Fruit fly (Drosophila melanogaster) whole organism, embryonic: ENCODE data around the gene Slh.

Experiments used
- ATbp ChIP-seq: fragments of 200-800 bp; sonication (Bioruptor generic); optimal IDR thresholded peaks from 2 replicates; lab custom pipeline; 2017; ENCODE audit warnings: missing biosample characterization, mild to moderate bottlenecking, missing genetic modification characterization, missing genetic modification reagents
- Abd-B ChIP-seq: fragments of 200-800 bp; sonication (Bioruptor generic); optimal IDR thresholded peaks from 2 replicates; lab custom pipeline; 2018; ENCODE audit warnings: missing biosample characterization, mild to moderate bottlenecking, missing genetic modification characterization, moderate library complexity
- Adf1 ChIP-seq: fragments of 200-800 bp; sonication (Bioruptor generic); IDR thresholded peaks from 2 replicates; pipeline ENCODE4 v1.3.6; 2022; ENCODE audit warnings: missing biosample characterization, missing genetic modification characterization
- CG10147 ChIP-seq: fragments of 200-800 bp; sonication (Bioruptor generic); optimal IDR thresholded peaks from 2 replicates; lab custom pipeline; 2019; ENCODE audit warnings: missing biosample characterization, mild to moderate bottlenecking, missing genetic modification characterization, moderate library complexity
- CG10979 ChIP-seq: fragments of 200-800 bp; sonication (Bioruptor generic); optimal IDR thresholded peaks from 2 replicates; lab custom pipeline; 2018; ENCODE audit warnings: missing biosample characterization, mild to moderate bottlenecking, missing genetic modification characterization, moderate library complexity
- CG1233 ChIP-seq: fragments of 200-800 bp; sonication (Bioruptor generic); optimal IDR thresholded peaks from 4 replicates; lab custom pipeline; 2018; ENCODE audit warnings: missing biosample characterization, mild to moderate bottlenecking, missing genetic modification characterization
- CG12769 ChIP-seq: fragments of 200-800 bp; sonication (Bioruptor generic); optimal IDR thresholded peaks from 2 replicates; lab custom pipeline; 2019; ENCODE audit warnings: missing biosample characterization, mild to moderate bottlenecking, missing genetic modification characterization, moderate library complexity
- CG13775 ChIP-seq: fragments of 200-800 bp; sonication (Bioruptor generic); optimal IDR thresholded peaks from 3 replicates; lab custom pipeline; 2017; ENCODE audit warnings: missing biosample characterization, mild to moderate bottlenecking, missing genetic modification characterization
- CG14710 ChIP-seq: fragments of 200-800 bp; sonication (Bioruptor generic); optimal IDR thresholded peaks from 3 replicates; lab custom pipeline; 2019; ENCODE audit warnings: missing biosample characterization, mild to moderate bottlenecking, missing genetic modification characterization, moderate library complexity
- CG1603 ChIP-seq: fragments of 200-800 bp; sonication (Bioruptor generic); optimal IDR thresholded peaks from 2 replicates; lab custom pipeline; 2019; ENCODE audit warnings: missing biosample characterization, mild to moderate bottlenecking, missing genetic modification characterization, moderate library complexity
- CG17186 ChIP-seq: fragments of 200-800 bp; sonication (Bioruptor generic); optimal IDR thresholded peaks from 3 replicates; lab custom pipeline; 2017; ENCODE audit warnings: missing biosample characterization, missing genetic modification reagents, missing genetic modification characterization
- CG17385 ChIP-seq: fragments of 200-800 bp; sonication (Bioruptor generic); optimal IDR thresholded peaks from 3 replicates; lab custom pipeline; 2018; ENCODE audit warnings: missing biosample characterization, mild to moderate bottlenecking, missing genetic modification characterization
- CG17802 ChIP-seq: fragments of 200-800 bp; sonication (Bioruptor generic); optimal IDR thresholded peaks from 2 replicates; lab custom pipeline; 2018; ENCODE audit warnings: missing biosample characterization, mild to moderate bottlenecking, missing genetic modification characterization, moderate library complexity
- CG18262 ChIP-seq: fragments of 200-800 bp; optimal IDR thresholded peaks from 3 replicates; lab custom pipeline; 2019; ENCODE audit warnings: missing biosample characterization, mild to moderate bottlenecking, missing genetic modification characterization, moderate library complexity
- CG2202 ChIP-seq: fragments of 200-800 bp; sonication (Bioruptor generic); optimal IDR thresholded peaks from 2 replicates; lab custom pipeline; 2018; ENCODE audit warnings: missing biosample characterization, mild to moderate bottlenecking, missing genetic modification characterization
- CG30020 ChIP-seq: fragments of 200-800 bp; optimal IDR thresholded peaks from 2 replicates; lab custom pipeline; 2019; ENCODE audit warnings: missing biosample characterization, mild to moderate bottlenecking, missing genetic modification characterization, moderate library complexity
- CG3838 ChIP-seq: fragments of 200-800 bp; sonication (Bioruptor generic); optimal IDR thresholded peaks from 3 replicates; lab custom pipeline; 2016; ENCODE audit warnings: missing biosample characterization, missing genetic modification characterization
- CG3847 ChIP-seq: fragments of 200-800 bp; sonication (Bioruptor generic); IDR thresholded peaks from 2 replicates; pipeline ENCODE4 v1.3.6; 2022; ENCODE audit warnings: missing biosample characterization, missing genetic modification characterization
- CG6689 ChIP-seq: fragments of 200-800 bp; sonication (Bioruptor generic); IDR thresholded peaks from 2 replicates; pipeline ENCODE4 v1.3.6; 2022; ENCODE audit warnings: missing biosample characterization, missing genetic modification characterization
- CG7839 ChIP-seq: fragments of 200-800 bp; sonication (Bioruptor generic); optimal IDR thresholded peaks from 3 replicates; lab custom pipeline; 2018; ENCODE audit warnings: missing biosample characterization, mild to moderate bottlenecking, missing genetic modification characterization, moderate library complexity
- CG8388 ChIP-seq: fragments of 200-800 bp; sonication (Bioruptor generic); optimal IDR thresholded peaks from 2 replicates; lab custom pipeline; 2019; ENCODE audit warnings: missing biosample characterization, mild to moderate bottlenecking, missing genetic modification characterization, moderate library complexity
- CG9727 ChIP-seq: fragments of 200-800 bp; sonication (Bioruptor generic); optimal IDR thresholded peaks from 3 replicates; lab custom pipeline; 2017; ENCODE audit warnings: missing biosample characterization, mild to moderate bottlenecking, missing genetic modification characterization
- D ChIP-seq, 2 experiments: fragments of 200-800 bp in 1 of 2; fragments of >200 bp in 1 of 2; sonication (Bioruptor generic) in 1 of 2; optimal IDR thresholded peaks; 2 replicates in 1 of 2; 3 replicates in 1 of 2; lab custom pipeline; 2017; ENCODE audit warnings: mild to moderate bottlenecking in 1 of 2, missing biosample characterization in 1 of 2, missing genetic modification characterization in 1 of 2, missing genetic modification reagents in 1 of 2
- Dbx ChIP-seq: fragments of 200-800 bp; sonication (Bioruptor generic); IDR thresholded peaks from 3 replicates; pipeline ENCODE4 v1.3.6; 2022; ENCODE audit warnings: missing biosample characterization, missing genetic modification characterization
- Dfd ChIP-seq, 2 experiments: fragments of >200 bp; optimal IDR thresholded peaks; 2 replicates each; lab custom pipeline; 2017; ENCODE audit warnings: missing biosample characterization in 2 of 2, missing genetic modification characterization in 2 of 2
- Ets65A ChIP-seq: fragments of 200-800 bp; sonication (Bioruptor generic); peaks from one replicate; lab custom pipeline; 2016; ENCODE audit warnings: missing biosample characterization, missing genetic modification characterization
- MBD-R2 ChIP-seq: fragments of 200-800 bp; sonication (Bioruptor generic); IDR thresholded peaks from 2 replicates; pipeline ENCODE4 v1.3.6; 2022; ENCODE audit warnings: missing biosample characterization, missing genetic modification characterization
- NK7.1 ChIP-seq: fragments of 200-800 bp; sonication (Bioruptor generic); optimal IDR thresholded peaks from 3 replicates; lab custom pipeline; 2016; ENCODE audit warnings: missing biosample characterization, missing genetic modification characterization
- Sox102F ChIP-seq: fragments of 200-800 bp; sonication (Bioruptor generic); optimal IDR thresholded peaks from 2 replicates; lab custom pipeline; 2018; ENCODE audit warnings: missing biosample characterization, mild to moderate bottlenecking, missing genetic modification characterization, moderate library complexity
- Sry-δ ChIP-seq: fragments of 200-800 bp; sonication (Bioruptor generic); optimal IDR thresholded peaks from 2 replicates; lab custom pipeline; 2016; ENCODE audit warnings: missing biosample characterization, missing genetic modification characterization
- TFAM ChIP-seq: fragments of 200-800 bp; sonication (Bioruptor generic); optimal IDR thresholded peaks from 2 replicates; lab custom pipeline; 2017; ENCODE audit warnings: missing biosample characterization, missing genetic modification characterization, inconsistent platforms
- Tbp ChIP-seq: fragments of >200 bp; optimal IDR thresholded peaks from 2 replicates; lab custom pipeline; 2018; ENCODE audit warnings: missing biosample characterization, missing genetic modification characterization
- ato ChIP-seq: fragments of 200-800 bp; sonication (Bioruptor generic); IDR thresholded peaks from 2 replicates; pipeline ENCODE4 v1.3.6; 2022; ENCODE audit warnings: missing biosample characterization, missing genetic modification characterization; ENCODE audit not compliant: partially characterized antibody
- bbx ChIP-seq: fragments of 200-800 bp; sonication (Bioruptor generic); IDR thresholded peaks from 2 replicates; pipeline ENCODE4 v1.3.6; 2022; ENCODE audit warnings: missing biosample characterization, missing genetic modification characterization; ENCODE audit not compliant: partially characterized antibody
- br ChIP-seq: fragments of >200 bp; optimal IDR thresholded peaks from 2 replicates; lab custom pipeline; 2017
- dati ChIP-seq: fragments of 200-800 bp; sonication (Bioruptor generic); IDR thresholded peaks from 2 replicates; pipeline ENCODE4 v1.3.6; 2022; ENCODE audit warnings: missing biosample characterization, missing genetic modification characterization
- en ChIP-seq: fragments of 200-800 bp; sonication (Bioruptor generic); optimal IDR thresholded peaks from 2 replicates; lab custom pipeline; 2016; ENCODE audit warnings: missing biosample characterization, missing genetic modification characterization
- grau ChIP-seq: fragments of 200-800 bp; optimal IDR thresholded peaks from 3 replicates; lab custom pipeline; 2019; ENCODE audit warnings: missing biosample characterization, mild to moderate bottlenecking, missing genetic modification characterization, moderate library complexity
- jigr1 ChIP-seq: fragments of 200-800 bp; sonication (Bioruptor generic); IDR thresholded peaks from 3 replicates; pipeline ENCODE4 v1.3.6; 2022; ENCODE audit warnings: missing biosample characterization, missing genetic modification characterization
- jumu ChIP-seq: fragments of 200-800 bp; sonication (Bioruptor generic); optimal IDR thresholded peaks from 3 replicates; lab custom pipeline; 2016; ENCODE audit warnings: missing biosample characterization, missing genetic modification characterization
- knrl ChIP-seq: fragments of 200-800 bp; sonication (Bioruptor generic); IDR thresholded peaks from 3 replicates; pipeline ENCODE4 v1.3.6; 2022; ENCODE audit warnings: missing biosample characterization, missing genetic modification characterization; ENCODE audit not compliant: partially characterized antibody
- onecut ChIP-seq: fragments of 200-800 bp; sonication (Bioruptor generic); IDR thresholded peaks from 2 replicates; pipeline ENCODE4 v1.3.6; 2022; ENCODE audit warnings: missing biosample characterization, missing genetic modification characterization
- org-1 ChIP-seq: fragments of 200-800 bp; sonication (Bioruptor generic); optimal IDR thresholded peaks from 2 replicates; lab custom pipeline; 2017; ENCODE audit warnings: missing biosample characterization, missing genetic modification characterization
- pb ChIP-seq: fragments of 200-800 bp; sonication (Bioruptor generic); optimal IDR thresholded peaks from 3 replicates; lab custom pipeline; 2016; ENCODE audit warnings: missing biosample characterization, missing genetic modification characterization
- phol ChIP-seq: fragments of 200-800 bp; sonication (Bioruptor generic); optimal IDR thresholded peaks from 3 replicates; lab custom pipeline; 2018; ENCODE audit warnings: missing biosample characterization, mild to moderate bottlenecking, missing genetic modification characterization, moderate library complexity
- prd ChIP-seq, 3 experiments: fragments of >200 bp in 2 of 3; fragments of 200-800 bp in 1 of 3; sonication (Bioruptor generic) in 1 of 3; optimal IDR thresholded peaks in 2 of 3; IDR thresholded peaks in 1 of 3; 2 replicates in 2 of 3; 3 replicates in 1 of 3; pipeline versions ENCODE4 v1.3.6 to Lab custom; 2017 to 2022; ENCODE audit warnings: missing biosample characterization in 1 of 3, missing genetic modification characterization in 1 of 3
- sisA ChIP-seq: fragments of 200-800 bp; sonication (Bioruptor generic); IDR thresholded peaks from 2 replicates; pipeline ENCODE4 v1.3.6; 2022; ENCODE audit warnings: missing biosample characterization, missing genetic modification characterization
- slou ChIP-seq: fragments of 200-800 bp; sonication (Bioruptor generic); optimal IDR thresholded peaks from 3 replicates; lab custom pipeline; 2016; ENCODE audit warnings: missing biosample characterization, missing genetic modification characterization
- so ChIP-seq: fragments of 200-800 bp; sonication (Bioruptor generic); IDR thresholded peaks from 3 replicates; pipeline ENCODE4 v1.3.6; 2022; ENCODE audit warnings: missing biosample characterization, missing genetic modification characterization
- twi ChIP-seq: fragments of 200-800 bp; optimal IDR thresholded peaks from 2 replicates; lab custom pipeline; 2019; ENCODE audit warnings: missing biosample characterization, mild to moderate bottlenecking, missing genetic modification characterization, moderate library complexity
- zf30C ChIP-seq: fragments of 200-800 bp; sonication (Bioruptor generic); optimal IDR thresholded peaks from 3 replicates; lab custom pipeline; 2018; ENCODE audit warnings: missing biosample characterization, mild to moderate bottlenecking, missing genetic modification characterization

Gene Slh

DNA sequence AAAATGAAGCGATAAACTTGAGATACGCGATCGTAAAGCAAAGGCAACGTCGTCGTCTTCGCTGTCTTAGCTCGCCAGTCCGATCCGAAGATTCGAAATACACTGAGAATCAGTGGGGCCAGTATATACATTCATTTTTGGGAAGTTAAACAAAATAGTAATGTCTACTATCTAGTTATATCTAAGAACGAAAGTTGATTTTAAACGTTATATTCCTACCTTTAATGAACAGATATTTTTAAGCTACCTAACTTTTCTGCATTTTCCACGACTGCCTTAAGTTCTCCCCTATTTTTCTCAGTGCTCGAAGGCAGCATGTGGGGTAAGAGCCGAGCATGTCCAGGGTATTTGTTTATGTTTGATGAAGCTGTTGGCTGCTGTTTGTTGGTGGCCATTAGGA, 5.6 kb downstream of the Slh start (continued):
- TF ChIP-seq so (GFP tag; lab: Robert Waterston, UW) (no peak), CG1233 (GFP tag; lab: Kevin White, UChicago) (no peak), CG17385 (GFP tag; lab: Kevin White, UChicago) (no peak), D (optimal IDR thresholded peaks at IDR 0.05; lab: Kevin White, UChicago) (no peak), D (GFP tag; optimal IDR thresholded peaks at IDR 0.05; lab: Kevin White, UChicago) (no peak), Tbp (GFP tag; lab: Kevin White, UChicago) (no peak), onecut (GFP tag; lab: Robert Waterston, UW) (no peak), CG10979 (tag; lab: Kevin White, UChicago) (peak; percentile 54), ato (GFP tag; lab: Robert Waterston, UW) (no peak), CG8388 (GFP tag; lab: Kevin White, UChicago) (no peak), bbx (GFP tag; lab: Robert Waterston, UW) (no peak), CG6689 (GFP tag; lab: Robert Waterston, UW) (peak; percentile 20; the same call in 1 of the 2 replicates), CG13775 (GFP tag; lab: Kevin White, UChicago) (no peak), CG30020 (no peak), TFAM (no peak), en (GFP tag; lab: Kevin White, UChicago) (no peak), CG12769 (tag; lab: Kevin White, UChicago) (no peak), prd (optimal IDR thresholded peaks at IDR 0.05; lab: Kevin White, UChicago) (no peak), prd (GFP tag; IDR thresholded peaks at IDR 0.05; lab: Robert Waterston, UW) (0 out of 3 replicates have a peak, but pooled peaks have one; percentile 30), MBD-R2 (GFP tag; lab: Robert Waterston, UW) (no peak), CG17802 (no peak), sisA (GFP tag; lab: Robert Waterston, UW) (no peak), CG1603 (peak; percentile 53), Dfd (GFP tag; optimal IDR thresholded peaks at IDR 0.05; lab: Kevin White, UChicago) (no peak), Sox102F (GFP tag; lab: Kevin White, UChicago) (peak; percentile 14), knrl (GFP tag; lab: Robert Waterston, UW) (no peak), pb (GFP tag; lab: Kevin White, UChicago) (no peak), grau (tag; lab: Kevin White, UChicago) (no peak), Ets65A (GFP tag; lab: Kevin White, UChicago) (no peak), dati (GFP tag; lab: Robert Waterston, UW) (no peak), twi (no peak), CG17186 (no peak), NK7.1 (GFP tag; lab: Kevin White, UChicago) (no peak), CG3838 (GFP tag; lab: Kevin White, UChicago) (no peak), org-1 (no peak), slou (GFP tag; lab: Kevin White, UChicago) (no peak), ATbp (GFP tag; lab: Kevin White, UChicago) (no peak), zf30C (GFP tag; lab: Kevin White, UChicago) (peak; percentile 47), CG7839 (peak; percentile 1), CG10147 (no peak), CG9727 (GFP tag; lab: Kevin White, UChicago) (peak; percentile 19), phol (peak; percentile 21), br (lab: Kevin White, UChicago) (no peak), jumu (no peak), CG18262 (tag; lab: Kevin White, UChicago) (peak; percentile 25), Adf1 (no peak), jigr1 (GFP tag; lab: Robert Waterston, UW) (no peak), Abd-B (GFP tag; lab: Kevin White, UChicago) (peak; percentile 19), Dbx (GFP tag; lab: Robert Waterston, UW) (no peak), CG14710 (peak; percentile 32), Sry-δ (GFP tag; lab: Kevin White, UChicago) (no peak), CG2202 (no peak), CG3847 (GFP tag; lab: Robert Waterston, UW) (no peak)
